Worm (Caenorhabditis elegans) whole organism, early embryonic: ENCODE results near the gene srx-134.

ENCODE experiments used
- B0310.2 ChIP-seq: sonication (generic microtip); optimal IDR thresholded peaks from 2 replicates; lab custom pipeline; 2016; ENCODE audit warnings: mild to moderate bottlenecking, missing genetic modification characterization, missing compliant biosample characterization
- F13C5.2 ChIP-seq: sonication (generic microtip); optimal IDR thresholded peaks from 2 replicates; lab custom pipeline; 2017; ENCODE audit warnings: mild to moderate bottlenecking, missing genetic modification characterization, inconsistent platforms, missing compliant biosample characterization
- aly-1 ChIP-seq: sonication (generic microtip); optimal IDR thresholded peaks from 2 replicates; lab custom pipeline; 2016; ENCODE audit warnings: missing genetic modification characterization, missing compliant biosample characterization
- ama-1 ChIP-seq: fragments of 150-350 bp; optimal IDR thresholded peaks from 2 replicates; lab custom pipeline; 2014
- ceh-13 ChIP-seq: fragments of 200-800 bp; sonication (Bioruptor generic); optimal IDR thresholded peaks from 2 replicates; lab custom pipeline; 2018; ENCODE audit warnings: mild to moderate bottlenecking, missing genetic modification characterization, missing compliant biosample characterization
- ceh-36 ChIP-seq: sonication (generic microtip); optimal IDR thresholded peaks from 2 replicates; lab custom pipeline; 2016; ENCODE audit warnings: missing genetic modification characterization, inconsistent platforms, missing compliant biosample characterization
- ets-7 ChIP-seq: sonication (generic microtip); optimal IDR thresholded peaks from 2 replicates; lab custom pipeline; 2016; ENCODE audit warnings: missing genotype, missing genetic modification characterization, missing compliant biosample characterization
- flt-1 ChIP-seq: fragments of 200-800 bp; sonication (Bioruptor generic); IDR thresholded peaks from 2 replicates; pipeline ENCODE4 v1.3.6; 2022; ENCODE audit warnings: missing genetic modification characterization, missing compliant biosample characterization
- hmbx-1 ChIP-seq: sonication (generic microtip); optimal IDR thresholded peaks from 2 replicates; lab custom pipeline; 2016; ENCODE audit warnings: mild to moderate bottlenecking, missing genetic modification characterization, missing compliant biosample characterization
- hmg-4 ChIP-seq: fragments of 200-800 bp; sonication (Bioruptor generic); optimal IDR thresholded peaks from 2 replicates; lab custom pipeline; 2018; ENCODE audit warnings: mild to moderate bottlenecking, missing genetic modification characterization, missing compliant biosample characterization
- hnd-1 ChIP-seq: sonication (generic microtip); optimal IDR thresholded peaks from 2 replicates; lab custom pipeline; 2016; ENCODE audit warnings: missing genetic modification characterization, missing compliant biosample characterization
- pes-1 ChIP-seq: fragments of 200-800 bp; sonication (Bioruptor generic); IDR thresholded peaks from 2 replicates; pipeline ENCODE4 v1.3.6; 2022; ENCODE audit warnings: missing genetic modification reagents, missing genetic modification characterization, missing compliant biosample characterization
- scrt-1 ChIP-seq: fragments of 200-800 bp; sonication (Bioruptor generic); IDR thresholded peaks from 2 replicates; pipeline ENCODE4 v1.3.6; 2022; ENCODE audit warnings: missing genetic modification characterization, missing compliant biosample characterization
- sea-1 ChIP-seq: fragments of 200-800 bp; sonication (Bioruptor generic); conservative IDR thresholded peaks from 2 replicates; pipeline ENCODE4 v1.3.6; 2022; ENCODE audit warnings: missing genetic modification characterization, missing compliant biosample characterization
- tbx-11 ChIP-seq: fragments of 200-800 bp; sonication (Bioruptor generic); IDR thresholded peaks from 2 replicates; pipeline ENCODE4 v1.3.6; 2022; ENCODE audit warnings: missing genetic modification characterization, missing compliant biosample characterization
- tbx-37 ChIP-seq: fragments of 200-800 bp; sonication (Bioruptor generic); conservative IDR thresholded peaks from 2 replicates; pipeline ENCODE4 v1.3.6; 2022; ENCODE audit warnings: missing genetic modification reagents, missing genetic modification characterization, missing compliant biosample characterization
- tra-4 ChIP-seq: sonication (generic microtip); optimal IDR thresholded peaks from 2 replicates; lab custom pipeline; 2017; ENCODE audit warnings: missing genetic modification characterization, missing compliant biosample characterization

Gene srx-134

DNA sequence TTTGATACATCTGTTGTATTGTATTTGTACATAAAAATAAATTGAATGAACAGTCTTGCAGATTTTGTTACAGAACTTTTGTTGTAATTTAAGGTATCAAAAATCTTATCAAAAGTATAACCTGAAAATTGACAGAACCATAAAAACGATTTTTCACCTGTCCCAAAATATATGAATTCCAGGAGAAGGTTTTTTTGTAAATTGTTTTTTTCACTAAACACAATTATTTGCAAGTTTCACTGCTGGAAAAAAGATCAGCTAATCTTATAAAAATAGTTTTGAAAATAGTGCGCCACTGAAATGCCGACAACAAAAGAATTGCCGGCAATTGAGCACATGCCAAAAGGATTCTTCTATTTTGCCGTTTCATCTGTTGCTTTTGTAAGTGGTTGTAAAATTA is 13.1 kb downstream of the srx-134 start, which contains the start of gene srx-130:
Gene srx-130 (plus strand): TSS at position 301 of the 400 bp plus-strand sequence.
- TF ChIP-seq B0310.2 (tag; lab: Kevin White, UChicago) = no peak
- TF ChIP-seq tbx-37 (GFP tag; lab: Robert Waterston, UW) = no peak
- no peak for TF ChIP-seq sea-1
- no peak for TF ChIP-seq hmbx-1 (tag; lab: Kevin White, UChicago)

DNA sequence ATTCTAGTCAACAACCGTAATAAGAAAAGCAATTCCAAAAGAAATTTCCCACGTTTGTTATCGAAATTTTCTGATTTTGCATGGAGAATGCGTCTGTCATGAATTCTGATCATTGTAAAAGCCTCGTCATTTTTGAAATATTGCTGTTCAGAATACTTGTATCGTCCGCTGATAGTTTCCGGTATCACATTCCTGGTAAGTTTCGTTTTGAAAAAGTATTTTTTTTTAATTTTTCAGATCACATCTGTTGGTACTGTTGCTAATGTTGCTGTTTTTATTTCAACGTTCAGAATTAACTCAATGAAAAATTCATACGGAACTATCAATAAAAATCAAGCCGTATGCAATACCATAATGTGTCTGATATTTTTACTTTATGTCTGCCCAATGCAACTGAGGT is 15.4 kb downstream of the srx-134 start, which contains the start of gene srx-17:
Gene srx-17 (plus strand): TSS at position 301 of the 400 bp plus-strand sequence.
- no peak for TF ChIP-seq F13C5.2 (tag; lab: Kevin White, UChicago)
- no peak for TF ChIP-seq aly-1 (tag; lab: Kevin White, UChicago)
- TF ChIP-seq ceh-13 (GFP tag; lab: Kevin White, UChicago) = no peak
- TF ChIP-seq ama-1 (lab: Kevin White, UChicago) = no peak
- TF ChIP-seq tbx-11 (GFP tag; lab: Robert Waterston, UW) = no peak
- no peak for TF ChIP-seq B0310.2 (tag; lab: Kevin White, UChicago)
- no peak for TF ChIP-seq scrt-1 (GFP tag; lab: Robert Waterston, UW)
- TF ChIP-seq hmbx-1 (tag; lab: Kevin White, UChicago) = no peak
- TF ChIP-seq sea-1 = no peak
- no peak for TF ChIP-seq hmg-4 (GFP tag; lab: Kevin White, UChicago)
- no peak for TF ChIP-seq pes-1 (GFP tag; lab: Robert Waterston, UW)
- TF ChIP-seq tra-4 (tag; lab: Kevin White, UChicago) = no peak
- no peak for TF ChIP-seq ceh-36 (tag; lab: Kevin White, UChicago)
- TF ChIP-seq flt-1 (GFP tag; lab: Robert Waterston, UW) = no peak

DNA sequence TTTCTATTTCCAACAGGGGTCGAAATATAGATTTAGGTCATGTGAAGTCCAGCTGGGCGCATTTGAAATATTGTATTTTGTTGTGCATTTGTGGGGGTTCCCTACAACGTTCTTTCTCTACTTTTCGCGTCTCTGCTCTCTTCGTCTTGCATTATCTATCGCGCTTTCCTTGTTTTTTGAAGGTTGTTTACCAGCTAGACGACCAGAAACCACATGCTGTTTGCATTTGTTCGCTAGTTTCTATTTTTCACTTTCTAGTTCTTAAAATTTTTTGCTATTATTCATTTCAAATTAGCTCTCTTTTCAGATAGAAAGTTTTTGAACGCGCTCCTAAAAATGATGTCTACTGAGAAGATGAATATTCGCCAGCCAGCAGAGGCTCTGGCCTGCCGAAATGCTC is 16.8 kb downstream of the srx-134 start, which contains the start of gene F55B12.10:
Gene F55B12.10 (plus strand): TSS at position 301 of the 400 bp plus-strand sequence.
- TF ChIP-seq ama-1 (lab: Kevin White, UChicago) (no peak), hnd-1 (tag; lab: Kevin White, UChicago) (no peak), ceh-36 (tag; lab: Kevin White, UChicago) (no peak), tbx-11 (GFP tag; lab: Robert Waterston, UW) (no peak), tra-4 (tag; lab: Kevin White, UChicago) (no peak), F13C5.2 (tag; lab: Kevin White, UChicago) (no peak), aly-1 (tag; lab: Kevin White, UChicago) (no peak), tbx-37 (GFP tag; lab: Robert Waterston, UW) (no peak), B0310.2 (tag; lab: Kevin White, UChicago) (no peak), ceh-13 (GFP tag; lab: Kevin White, UChicago) (no peak), ets-7 (tag; lab: Kevin White, UChicago) (no peak), flt-1 (GFP tag; lab: Robert Waterston, UW) (no peak), sea-1 (no peak), hmbx-1 (tag; lab: Kevin White, UChicago) (no peak), pes-1 (GFP tag; lab: Robert Waterston, UW) (no peak)

DNA sequence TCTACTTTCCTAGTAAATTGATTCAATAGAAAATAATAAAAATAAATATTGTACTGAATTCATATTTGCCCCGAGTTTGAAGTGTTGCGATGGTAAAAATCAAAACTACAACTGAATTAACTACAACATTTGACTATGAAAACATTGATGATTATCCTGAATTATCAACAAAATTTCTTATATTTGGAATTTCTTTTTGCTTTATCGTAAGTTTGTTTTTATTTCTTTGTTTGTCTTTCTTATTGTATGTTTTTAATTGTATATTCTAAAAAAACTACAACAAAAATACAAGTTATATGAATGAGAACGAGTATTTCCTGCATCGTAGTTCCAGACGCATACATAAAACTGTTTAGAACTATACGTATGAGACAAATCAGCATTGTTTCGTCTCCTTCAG is 19.1 kb downstream of the srx-134 start, which contains the start of gene srx-128:
Gene srx-128 (plus strand): TSS at position 301 of the 400 bp plus-strand sequence.
- TF ChIP-seq ets-7 (tag; lab: Kevin White, UChicago) (no peak), ceh-36 (tag; lab: Kevin White, UChicago) (no peak), ceh-13 (GFP tag; lab: Kevin White, UChicago) (no peak), hmg-4 (GFP tag; lab: Kevin White, UChicago) (no peak), hnd-1 (tag; lab: Kevin White, UChicago) (no peak), ama-1 (lab: Kevin White, UChicago) (no peak)

DNA sequence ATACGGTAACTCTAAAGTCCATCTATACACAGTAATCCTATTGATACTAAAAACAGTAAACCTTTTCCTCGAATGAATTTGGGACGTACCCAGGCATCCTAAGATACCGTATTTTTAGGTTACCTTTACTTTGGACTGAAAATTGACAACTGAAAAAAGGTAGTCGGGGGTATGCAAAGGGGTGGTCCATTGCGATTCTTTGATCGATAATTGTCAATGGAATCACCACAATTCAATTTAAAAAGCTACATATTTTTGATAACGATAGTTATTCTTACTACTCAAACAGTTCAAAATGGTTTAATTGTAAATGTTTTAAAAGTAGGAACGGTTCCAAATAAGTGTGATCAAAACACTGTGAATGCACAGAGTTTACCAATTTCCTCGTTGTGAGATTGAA is 22.3 kb downstream of the srx-134 start, which contains the start of gene srx-129:
Gene srx-129 (plus strand): TSS at position 301 of the 400 bp plus-strand sequence.
- TF ChIP-seq ceh-36 (tag; lab: Kevin White, UChicago) = no peak
- no peak for TF ChIP-seq aly-1 (tag; lab: Kevin White, UChicago)
- no peak for TF ChIP-seq ceh-13 (GFP tag; lab: Kevin White, UChicago)
- no peak for TF ChIP-seq hmg-4 (GFP tag; lab: Kevin White, UChicago)
- no peak for TF ChIP-seq hnd-1 (tag; lab: Kevin White, UChicago)
- TF ChIP-seq ets-7 (tag; lab: Kevin White, UChicago) = no peak
- no peak for TF ChIP-seq scrt-1 (GFP tag; lab: Robert Waterston, UW)
- TF ChIP-seq pes-1 (GFP tag; lab: Robert Waterston, UW) = no peak
- no peak for TF ChIP-seq flt-1 (GFP tag; lab: Robert Waterston, UW)
- TF ChIP-seq tbx-37 (GFP tag; lab: Robert Waterston, UW) = no peak
- no peak for TF ChIP-seq hmbx-1 (tag; lab: Kevin White, UChicago)
- TF ChIP-seq ama-1 (lab: Kevin White, UChicago) = no peak
- no peak for TF ChIP-seq tra-4 (tag; lab: Kevin White, UChicago)
- TF ChIP-seq tbx-11 (GFP tag; lab: Robert Waterston, UW) = no peak
- TF ChIP-seq sea-1 = no peak
- TF ChIP-seq F13C5.2 (tag; lab: Kevin White, UChicago) = no peak

DNA sequence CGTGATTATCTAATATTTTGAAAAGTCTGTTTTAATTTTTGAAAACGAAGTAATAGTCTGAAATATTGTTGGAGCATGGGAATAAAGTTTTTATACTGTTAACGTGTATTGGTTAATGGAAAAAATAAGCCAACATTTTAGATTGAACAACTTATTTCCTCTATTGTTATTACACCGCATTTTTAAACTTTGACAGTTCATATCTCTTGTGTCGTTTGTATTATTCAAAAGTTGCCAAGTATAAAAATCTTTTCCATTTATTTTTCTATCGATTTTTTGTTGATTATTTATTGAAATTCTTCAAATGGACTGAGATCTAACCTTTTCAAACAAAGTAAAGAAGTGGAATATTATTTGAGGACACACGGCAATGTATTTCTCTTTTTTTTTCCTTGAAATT is 25.5 kb downstream of the srx-134 start, which contains the start of gene str-165:
Gene str-165 (plus strand): TSS at position 301 of the 400 bp plus-strand sequence.
- TF ChIP-seq tra-4 (tag; lab: Kevin White, UChicago) (no peak), flt-1 (GFP tag; lab: Robert Waterston, UW) (no peak), tbx-37 (GFP tag; lab: Robert Waterston, UW) (no peak), hmg-4 (GFP tag; lab: Kevin White, UChicago) (no peak), ceh-36 (tag; lab: Kevin White, UChicago) (no peak)

DNA sequence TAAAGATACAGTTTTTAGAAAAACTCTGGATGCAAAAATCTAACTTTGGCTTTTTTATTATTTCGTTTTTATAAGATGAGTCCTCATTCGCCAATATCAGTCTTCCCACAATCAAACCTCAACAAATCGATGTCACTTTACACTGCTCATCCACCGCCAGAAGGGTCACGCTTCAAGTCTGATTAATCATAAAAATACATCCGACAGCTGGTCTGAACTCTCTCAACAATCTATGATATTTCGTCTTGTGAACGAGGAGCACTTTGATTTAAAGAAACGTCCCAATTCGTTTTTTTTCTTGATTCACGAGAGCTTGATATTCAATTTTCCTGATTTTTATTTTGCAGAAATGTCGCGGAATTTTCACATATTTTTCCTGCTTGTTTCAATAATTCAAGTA is 28.4 kb downstream of the srx-134 start, which contains the start of gene nrf-5:
Gene nrf-5 (plus strand): TSS at position 348 of the 400 bp plus-strand sequence.
- no peak for TF ChIP-seq ets-7 (tag; lab: Kevin White, UChicago)
- TF ChIP-seq ama-1 (lab: Kevin White, UChicago) = no peak
- TF ChIP-seq ceh-13 (GFP tag; lab: Kevin White, UChicago) = no peak
- TF ChIP-seq F13C5.2 (tag; lab: Kevin White, UChicago) = no peak
- TF ChIP-seq hmg-4 (GFP tag; lab: Kevin White, UChicago) = no peak
- TF ChIP-seq scrt-1 (GFP tag; lab: Robert Waterston, UW) = no peak
- no peak for TF ChIP-seq B0310.2 (tag; lab: Kevin White, UChicago)
- TF ChIP-seq flt-1 (GFP tag; lab: Robert Waterston, UW) = no peak
- TF ChIP-seq pes-1 (GFP tag; lab: Robert Waterston, UW) = no peak
